Fruit fly (Drosophila melanogaster) Kc167 (cell line): ENCODE measurements around the gene opa.

ENCODE experiments used
- Myc ChIP-seq: fragments of >200 bp; optimal IDR thresholded peaks from 2 replicates; lab custom pipeline; 2017; ENCODE audit warnings: missing external identifiers
- Sin3A ChIP-seq: fragments of >200 bp; optimal IDR thresholded peaks from 2 replicates; lab custom pipeline; 2018; ENCODE audit warnings: missing external identifiers
- h ChIP-seq: fragments of >200 bp; optimal IDR thresholded peaks from 3 replicates; lab custom pipeline; 2018; ENCODE audit warnings: missing external identifiers
- insv ChIP-seq: fragments of >200 bp; optimal IDR thresholded peaks from 3 replicates; lab custom pipeline; 2018; ENCODE audit warnings: missing external identifiers
- psq ChIP-seq: fragments of >200 bp; optimal IDR thresholded peaks from 2 replicates; lab custom pipeline; 2017; ENCODE audit warnings: missing external identifiers
- ttk ChIP-seq: sonication (Bioruptor generic); optimal IDR thresholded peaks from 2 replicates; lab custom pipeline; 2017; ENCODE audit warnings: missing external identifiers

- TF ChIP-seq psq (no peak), insv (no peak), h (lab: Kevin White, UChicago) (no peak), ttk (no peak), Myc (lab: Kevin White, UChicago) (no peak), Sin3A (lab: Kevin White, UChicago) (no peak)
These were observed 49.2 kb downstream of the opa start for dm6 chr3R:4901782-4902181.
